Worm (Caenorhabditis elegans) whole organism, L4/young adult: ENCODE results near the gene F09G2.8.

Experiments
- W03F9.2 ChIP-seq: fragments of 150-350 bp; optimal IDR thresholded peaks from 2 replicates; lab custom pipeline; 2014; ENCODE audit warnings: missing biosample characterization, missing genetic modification characterization
- dao-5 ChIP-seq: sonication (generic microtip); optimal IDR thresholded peaks from 2 replicates; lab custom pipeline; 2016; ENCODE audit warnings: missing genotype, missing genetic modification characterization, moderate library complexity, missing compliant biosample characterization
- him-1 ChIP-seq: sonication (generic microtip); optimal IDR thresholded peaks from 2 replicates; lab custom pipeline; 2016; ENCODE audit warnings: missing genotype, missing genetic modification reagents, missing genetic modification characterization, missing compliant biosample characterization

DNA sequence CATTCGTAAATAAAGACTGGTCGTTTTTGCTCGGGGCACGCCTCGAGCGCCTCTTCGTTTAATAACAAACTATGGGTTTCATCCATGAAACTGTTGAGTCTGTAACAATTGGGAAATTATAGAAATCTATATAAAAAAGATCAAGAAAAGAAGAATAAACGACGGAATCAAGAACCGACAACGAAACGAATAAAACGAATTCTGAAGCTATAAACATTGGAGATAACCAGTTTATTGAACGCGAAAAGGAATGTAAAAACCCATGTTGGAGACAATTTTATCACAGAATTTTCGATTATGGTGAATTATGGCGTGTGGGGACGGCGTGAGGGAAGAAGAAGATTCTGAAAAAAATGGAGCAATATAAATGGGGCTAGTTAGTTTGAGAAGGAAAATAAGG lies 21.3 kb upstream of the F09G2.8 start, which contains the start of gene soap-1:
- TF ChIP-seq dao-5 (no peak), W03F9.2 (no peak), him-1 (tag; lab: Kevin White, UChicago) (no peak)
